Fruit fly (Drosophila melanogaster) whole organism, embryonic: ENCODE data around the gene CG31809.
A peak's percentile ranks its signal among the peaks of the same experiment; 100 is the strongest.

Experiments used
- Abd-B ChIP-seq: fragments of 200-800 bp; sonication (Bioruptor generic); optimal IDR thresholded peaks from 2 replicates; lab custom pipeline; 2018; ENCODE audit warnings: missing biosample characterization, mild to moderate bottlenecking, missing genetic modification characterization, moderate library complexity
- Asciz ChIP-seq: fragments of 200-800 bp; sonication (Bioruptor generic); optimal IDR thresholded peaks from 2 replicates; lab custom pipeline; 2017; ENCODE audit warnings: missing biosample characterization, mild to moderate bottlenecking, missing genetic modification characterization, missing genetic modification reagents
- CG10543 ChIP-seq: fragments of 200-800 bp; sonication (Bioruptor generic); optimal IDR thresholded peaks from 3 replicates; lab custom pipeline; 2017; ENCODE audit warnings: missing biosample characterization, mild to moderate bottlenecking, missing genetic modification characterization, moderate library complexity
- CG11696 ChIP-seq: fragments of 200-800 bp; sonication (Bioruptor generic); IDR thresholded peaks from 2 replicates; pipeline ENCODE4 v1.3.6; 2022; ENCODE audit warnings: missing biosample characterization, missing genetic modification characterization
- CG12769 ChIP-seq: fragments of 200-800 bp; sonication (Bioruptor generic); optimal IDR thresholded peaks from 2 replicates; lab custom pipeline; 2019; ENCODE audit warnings: missing biosample characterization, mild to moderate bottlenecking, missing genetic modification characterization, moderate library complexity
- CG17385 ChIP-seq: fragments of 200-800 bp; sonication (Bioruptor generic); optimal IDR thresholded peaks from 3 replicates; lab custom pipeline; 2018; ENCODE audit warnings: missing biosample characterization, mild to moderate bottlenecking, missing genetic modification characterization
- CG2678 ChIP-seq: fragments of 200-800 bp; sonication (Bioruptor generic); optimal IDR thresholded peaks from 3 replicates; lab custom pipeline; 2019; ENCODE audit warnings: missing biosample characterization, mild to moderate bottlenecking, missing genetic modification characterization, moderate library complexity
- CG32532 ChIP-seq: fragments of 200-800 bp; sonication (Bioruptor generic); IDR thresholded peaks from 2 replicates; pipeline ENCODE4 v1.3.6; 2022; ENCODE audit warnings: missing biosample characterization, missing genetic modification characterization
- CG34376 ChIP-seq: fragments of 200-800 bp; sonication (Bioruptor generic); optimal IDR thresholded peaks from 2 replicates; lab custom pipeline; 2018; ENCODE audit warnings: missing biosample characterization, mild to moderate bottlenecking, missing genetic modification characterization
- CG6175 ChIP-seq: fragments of 200-800 bp; sonication (Bioruptor generic); IDR thresholded peaks from 3 replicates; pipeline ENCODE4 v1.3.6; 2022; ENCODE audit warnings: missing biosample characterization, missing genetic modification characterization
- CG6689 ChIP-seq: fragments of 200-800 bp; sonication (Bioruptor generic); IDR thresholded peaks from 2 replicates; pipeline ENCODE4 v1.3.6; 2022; ENCODE audit warnings: missing biosample characterization, missing genetic modification characterization
- CG7839 ChIP-seq: fragments of 200-800 bp; sonication (Bioruptor generic); optimal IDR thresholded peaks from 3 replicates; lab custom pipeline; 2018; ENCODE audit warnings: missing biosample characterization, mild to moderate bottlenecking, missing genetic modification characterization, moderate library complexity
- CHES-1-like ChIP-seq: fragments of 200-800 bp; sonication (Bioruptor generic); optimal IDR thresholded peaks from 2 replicates; lab custom pipeline; 2016; ENCODE audit warnings: missing biosample characterization, missing genetic modification characterization
- Dbx ChIP-seq: fragments of 200-800 bp; sonication (Bioruptor generic); IDR thresholded peaks from 3 replicates; pipeline ENCODE4 v1.3.6; 2022; ENCODE audit warnings: missing biosample characterization, missing genetic modification characterization
- Drgx ChIP-seq: fragments of 200-800 bp; sonication (Bioruptor generic); IDR thresholded peaks from 2 replicates; pipeline ENCODE4 v1.3.6; 2022; ENCODE audit warnings: missing biosample characterization, missing genetic modification characterization
- HHEX ChIP-seq: fragments of 200-800 bp; sonication (Bioruptor generic); optimal IDR thresholded peaks from 3 replicates; lab custom pipeline; 2017; ENCODE audit warnings: missing biosample characterization, mild to moderate bottlenecking, missing genetic modification characterization, missing genetic modification reagents
- Hmr ChIP-seq: fragments of 200-800 bp; sonication (Bioruptor generic); optimal IDR thresholded peaks from 3 replicates; lab custom pipeline; 2017; ENCODE audit warnings: mild to moderate bottlenecking, missing biosample characterization, missing genetic modification reagents, missing genetic modification characterization
- Hr78 ChIP-seq, 2 experiments: fragments of 200-800 bp in 1 of 2; fragments of >200 bp in 1 of 2; sonication (Bioruptor generic) in 1 of 2; optimal IDR thresholded peaks; 2 replicates each; lab custom pipeline; 2017 to 2019; ENCODE audit warnings: missing biosample characterization in 2 of 2, missing genetic modification characterization in 2 of 2, mild to moderate bottlenecking in 1 of 2, moderate library complexity in 1 of 2
- Lim3 ChIP-seq: fragments of 200-800 bp; sonication (Bioruptor generic); IDR thresholded peaks from 2 replicates; pipeline ENCODE4 v1.3.6; 2022; ENCODE audit warnings: missing biosample characterization, missing genetic modification characterization
- Med ChIP-seq: fragments of 200-800 bp; sonication (Bioruptor generic); peaks from one replicate; lab custom pipeline; 2016; ENCODE audit warnings: missing biosample characterization, missing genetic modification characterization, mild to moderate bottlenecking, inconsistent platforms, moderate library complexity
- al ChIP-seq: fragments of 200-800 bp; sonication (Bioruptor generic); IDR thresholded peaks from 2 replicates; pipeline ENCODE4 v1.3.6; 2022; ENCODE audit warnings: missing biosample characterization, missing genetic modification characterization
- bcd ChIP-seq: fragments of 200-800 bp; sonication (Bioruptor generic); optimal IDR thresholded peaks from 2 replicates; lab custom pipeline; 2017; ENCODE audit warnings: missing biosample characterization, mild to moderate bottlenecking, missing genetic modification characterization
- cas ChIP-seq: fragments of 200-800 bp; sonication (Bioruptor generic); IDR thresholded peaks from 2 replicates; pipeline ENCODE4 v1.3.6; 2022; ENCODE audit warnings: missing biosample characterization, missing genetic modification characterization
- chinmo ChIP-seq: fragments of 200-800 bp; sonication (Bioruptor generic); IDR thresholded peaks from 4 replicates; pipeline ENCODE4 v1.3.6; 2022; ENCODE audit warnings: missing biosample characterization, missing genetic modification characterization; ENCODE audit not compliant: partially characterized antibody
- crol ChIP-seq: fragments of 200-800 bp; sonication (Bioruptor generic); IDR thresholded peaks from 2 replicates; pipeline ENCODE4 v1.3.6; 2022; ENCODE audit warnings: missing biosample characterization, missing genetic modification characterization
- cwo ChIP-seq: fragments of 200-800 bp; sonication (Bioruptor generic); optimal IDR thresholded peaks from 3 replicates; lab custom pipeline; 2017; ENCODE audit warnings: missing biosample characterization, missing genetic modification characterization, mild to moderate bottlenecking, moderate library complexity, missing genetic modification reagents
- eve ChIP-seq, 2 experiments: fragments of >200 bp; optimal IDR thresholded peaks; 2 replicates each; lab custom pipeline; 2017; ENCODE audit warnings: missing biosample characterization in 2 of 2, missing genetic modification characterization in 2 of 2
- exex ChIP-seq: fragments of 200-800 bp; sonication (Bioruptor generic); optimal IDR thresholded peaks from 4 replicates; lab custom pipeline; 2018; ENCODE audit warnings: missing biosample characterization, mild to moderate bottlenecking, missing genetic modification characterization, moderate library complexity
- grn ChIP-seq: fragments of 200-800 bp; sonication (Bioruptor generic); optimal IDR thresholded peaks from 3 replicates; lab custom pipeline; 2017; ENCODE audit warnings: missing biosample characterization, missing genetic modification characterization
- ham ChIP-seq: fragments of 200-800 bp; sonication (Bioruptor generic); IDR thresholded peaks from 2 replicates; pipeline ENCODE4 v1.3.6; 2022; ENCODE audit warnings: missing biosample characterization, missing genetic modification characterization
- otp ChIP-seq: fragments of 200-800 bp; sonication (Bioruptor generic); IDR thresholded peaks from 3 replicates; pipeline ENCODE4, ENCODE4 v1.3.6; 2022; ENCODE audit warnings: missing biosample characterization, missing genetic modification characterization
- pum ChIP-seq: fragments of 200-800 bp; sonication (Bioruptor generic); optimal IDR thresholded peaks from 2 replicates; lab custom pipeline; 2016; ENCODE audit warnings: missing biosample characterization, missing genetic modification characterization
- scrt ChIP-seq: fragments of 200-800 bp; sonication (Bioruptor generic); optimal IDR thresholded peaks from 2 replicates; lab custom pipeline; 2018; ENCODE audit warnings: missing biosample characterization, mild to moderate bottlenecking, missing genetic modification characterization, moderate library complexity
- sd ChIP-seq: fragments of 200-800 bp; sonication (Bioruptor generic); optimal IDR thresholded peaks from 3 replicates; lab custom pipeline; 2018; ENCODE audit warnings: missing biosample characterization, mild to moderate bottlenecking, missing genetic modification characterization, moderate library complexity
- shn ChIP-seq: fragments of 200-800 bp; sonication (Bioruptor generic); optimal IDR thresholded peaks from 3 replicates; lab custom pipeline; 2016; ENCODE audit warnings: missing biosample characterization, missing genetic modification characterization
- ssp ChIP-seq: fragments of 200-800 bp; sonication (Bioruptor generic); IDR thresholded peaks from 2 replicates; pipeline ENCODE4 v1.3.6; 2022; ENCODE audit warnings: missing biosample characterization, missing genetic modification characterization
- sug ChIP-seq: fragments of 200-800 bp; optimal IDR thresholded peaks from 2 replicates; lab custom pipeline; 2019; ENCODE audit warnings: missing biosample characterization, mild to moderate bottlenecking, missing genetic modification characterization, moderate library complexity
- vnd ChIP-seq: fragments of 200-800 bp; sonication (Bioruptor generic); IDR thresholded peaks from 3 replicates; pipeline ENCODE4 v1.3.6; 2022; ENCODE audit warnings: missing biosample characterization, missing genetic modification characterization; ENCODE audit not compliant: partially characterized antibody

Gene CG31809

DNA sequence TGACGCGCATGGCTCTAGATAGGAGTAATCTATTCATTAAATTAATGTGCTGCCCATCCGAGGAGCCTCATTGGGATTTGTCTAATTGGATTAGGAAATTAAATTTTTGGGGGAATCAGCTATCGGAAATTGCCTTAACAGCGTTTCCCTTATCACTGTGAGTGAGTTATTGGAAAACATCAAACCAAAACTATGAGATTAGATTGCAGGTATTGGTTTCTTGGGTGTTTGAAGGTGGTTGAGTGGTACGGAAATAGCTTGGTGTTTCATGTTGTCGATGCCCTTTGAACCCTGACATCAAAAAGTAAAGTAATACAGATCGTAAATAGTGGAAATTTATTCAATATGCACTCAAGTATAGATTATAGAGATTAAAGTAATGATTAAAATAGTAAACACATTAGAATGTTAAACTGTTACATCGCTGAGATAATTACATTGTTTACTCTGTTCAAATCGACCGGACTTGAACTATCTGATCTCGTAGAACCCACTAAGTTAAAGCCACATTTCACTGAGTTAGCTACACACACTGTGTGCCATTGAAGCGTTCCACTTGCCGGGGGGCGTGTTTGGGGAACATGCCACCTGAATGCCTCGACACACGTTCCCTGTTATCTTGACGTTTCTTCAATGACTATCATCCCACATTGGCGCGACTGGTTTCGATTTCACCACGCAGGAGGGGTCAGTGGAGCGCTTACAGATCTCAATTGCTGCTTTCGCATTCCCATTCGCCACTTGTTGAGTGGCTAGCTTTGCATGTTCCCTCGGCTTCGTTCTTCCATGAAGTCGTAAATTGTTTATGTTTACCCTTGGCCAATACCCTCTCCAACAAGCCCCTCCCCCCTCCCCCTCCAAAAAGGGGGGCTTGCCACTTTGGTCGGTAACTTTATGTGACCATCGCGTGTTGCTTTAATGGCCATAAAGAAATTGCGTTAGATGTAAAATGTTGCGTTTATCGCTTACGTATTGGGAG, 24.6 kb upstream of the CG31809 start (continued):
- TF ChIP-seq CG11696 (GFP tag; lab: Robert Waterston, UW) = no peak
- peak; percentile 77 for TF ChIP-seq Med (GFP tag; lab: Kevin White, UChicago)
- no peak for TF ChIP-seq ssp (GFP tag; lab: Robert Waterston, UW)
- TF ChIP-seq cwo = peak; percentile 9
- TF ChIP-seq CG6175 (GFP tag; lab: Robert Waterston, UW) = 0 out of 3 replicates have a peak, but pooled peaks have one; percentile 52
- no peak for TF ChIP-seq CG2678
- TF ChIP-seq scrt (GFP tag; lab: Kevin White, UChicago) = peak; percentile 61
- 0 out of 2 replicates have a peak, but pooled peaks have one; percentile 8 for TF ChIP-seq CG6689 (GFP tag; lab: Robert Waterston, UW)
- TF ChIP-seq CG10543 (GFP tag; lab: Kevin White, UChicago) = peak; percentile 23
- TF ChIP-seq Abd-B (GFP tag; lab: Kevin White, UChicago) = peak; percentile 42
- no peak for TF ChIP-seq al (GFP tag; lab: Robert Waterston, UW)
- TF ChIP-seq CG17385 (GFP tag; lab: Kevin White, UChicago) = no peak
- peak; percentile 84 for TF ChIP-seq CG34376
- TF ChIP-seq grn (GFP tag; lab: Kevin White, UChicago) = peak; percentile 58
- peak; percentile 8 for TF ChIP-seq Hmr (GFP tag; lab: Kevin White, UChicago)
- 0 out of 2 replicates have a peak, but pooled peaks have one; percentile 40 for TF ChIP-seq ham (GFP tag; lab: Robert Waterston, UW)
- TF ChIP-seq pum (GFP tag; lab: Kevin White, UChicago) = no peak
- peak; percentile 56; the same call in 2 of the 4 replicates for TF ChIP-seq chinmo
- peak; percentile 20 for TF ChIP-seq CG12769 (tag; lab: Kevin White, UChicago)
- TF ChIP-seq sug (tag; lab: Kevin White, UChicago) = peak; percentile 59
- TF ChIP-seq shn (GFP tag; lab: Kevin White, UChicago) = no peak
- no peak for TF ChIP-seq bcd (GFP tag; lab: Kevin White, UChicago)
- no peak for TF ChIP-seq cas (GFP tag; lab: Robert Waterston, UW)
- TF ChIP-seq vnd = no peak
- no peak for TF ChIP-seq CG7839 (tag; lab: Kevin White, UChicago)
- 0 out of 3 replicates have a peak, but pooled peaks have one; percentile 32 for TF ChIP-seq otp (GFP tag; lab: Robert Waterston, UW)
- TF ChIP-seq Asciz = peak; percentile 6
- TF ChIP-seq HHEX (GFP tag; lab: Kevin White, UChicago) = peak; percentile 28
- peak; percentile 98 for TF ChIP-seq exex (tag; lab: Kevin White, UChicago)
- peak; percentile 14 for TF ChIP-seq CHES-1-like
- peak; percentile 36 for TF ChIP-seq sd
- peak in 1 of 2 experiments; percentile 35 for TF ChIP-seq eve (GFP tag; optimal IDR thresholded peaks at IDR 0.05; lab: Kevin White, UChicago)
- TF ChIP-seq Hr78 (GFP tag; optimal IDR thresholded peaks at IDR 0.05; lab: Kevin White, UChicago) = peak in 1 of 2 experiments; percentile 97
- TF ChIP-seq Drgx (GFP tag; lab: Robert Waterston, UW) = peak; percentile 17; the same call in 1 of the 2 replicates
- TF ChIP-seq Dbx (GFP tag; lab: Robert Waterston, UW) = 0 out of 3 replicates have a peak, but pooled peaks have one; percentile 45
- peak; percentile 85 for TF ChIP-seq crol (GFP tag; lab: Robert Waterston, UW)
- peak; percentile 10; the same call in 1 of the 2 replicates for TF ChIP-seq Lim3 (GFP tag; lab: Robert Waterston, UW)
- peak; percentile 19; the same call in 1 of the 2 replicates for TF ChIP-seq CG32532 (GFP tag; lab: Robert Waterston, UW)
